Worm (Caenorhabditis elegans) whole organism, early embryonic: Measurements from ENCODE around the gene lgg-2.
"Not testable (repeated sequence)": the region's sequence is repeated elsewhere in the genome, so short reads cannot be mapped to it uniquely, and the experiment has no call there.

ENCODE experiments used
- B0310.2 ChIP-seq: sonication (generic microtip); optimal IDR thresholded peaks from 2 replicates; lab custom pipeline; 2016; ENCODE audit warnings: mild to moderate bottlenecking, missing genetic modification characterization, missing compliant biosample characterization
- F13C5.2 ChIP-seq: sonication (generic microtip); optimal IDR thresholded peaks from 2 replicates; lab custom pipeline; 2017; ENCODE audit warnings: mild to moderate bottlenecking, missing genetic modification characterization, inconsistent platforms, missing compliant biosample characterization
- aly-1 ChIP-seq: sonication (generic microtip); optimal IDR thresholded peaks from 2 replicates; lab custom pipeline; 2016; ENCODE audit warnings: missing genetic modification characterization, missing compliant biosample characterization
- ama-1 ChIP-seq: fragments of 150-350 bp; optimal IDR thresholded peaks from 2 replicates; lab custom pipeline; 2014
- ceh-13 ChIP-seq: fragments of 200-800 bp; sonication (Bioruptor generic); optimal IDR thresholded peaks from 2 replicates; lab custom pipeline; 2018; ENCODE audit warnings: mild to moderate bottlenecking, missing genetic modification characterization, missing compliant biosample characterization
- ceh-36 ChIP-seq: sonication (generic microtip); optimal IDR thresholded peaks from 2 replicates; lab custom pipeline; 2016; ENCODE audit warnings: missing genetic modification characterization, inconsistent platforms, missing compliant biosample characterization
- ets-7 ChIP-seq: sonication (generic microtip); optimal IDR thresholded peaks from 2 replicates; lab custom pipeline; 2016; ENCODE audit warnings: missing genotype, missing genetic modification characterization, missing compliant biosample characterization
- flt-1 ChIP-seq: fragments of 200-800 bp; sonication (Bioruptor generic); IDR thresholded peaks from 2 replicates; pipeline ENCODE4 v1.3.6; 2022; ENCODE audit warnings: missing genetic modification characterization, missing compliant biosample characterization
- hmbx-1 ChIP-seq: sonication (generic microtip); optimal IDR thresholded peaks from 2 replicates; lab custom pipeline; 2016; ENCODE audit warnings: mild to moderate bottlenecking, missing genetic modification characterization, missing compliant biosample characterization
- hmg-4 ChIP-seq: fragments of 200-800 bp; sonication (Bioruptor generic); optimal IDR thresholded peaks from 2 replicates; lab custom pipeline; 2018; ENCODE audit warnings: mild to moderate bottlenecking, missing genetic modification characterization, missing compliant biosample characterization
- hnd-1 ChIP-seq: sonication (generic microtip); optimal IDR thresholded peaks from 2 replicates; lab custom pipeline; 2016; ENCODE audit warnings: missing genetic modification characterization, missing compliant biosample characterization
- pes-1 ChIP-seq: fragments of 200-800 bp; sonication (Bioruptor generic); IDR thresholded peaks from 2 replicates; pipeline ENCODE4 v1.3.6; 2022; ENCODE audit warnings: missing genetic modification reagents, missing genetic modification characterization, missing compliant biosample characterization
- scrt-1 ChIP-seq: fragments of 200-800 bp; sonication (Bioruptor generic); IDR thresholded peaks from 2 replicates; pipeline ENCODE4 v1.3.6; 2022; ENCODE audit warnings: missing genetic modification characterization, missing compliant biosample characterization
- sea-1 ChIP-seq: fragments of 200-800 bp; sonication (Bioruptor generic); conservative IDR thresholded peaks from 2 replicates; pipeline ENCODE4 v1.3.6; 2022; ENCODE audit warnings: missing genetic modification characterization, missing compliant biosample characterization
- tbx-11 ChIP-seq: fragments of 200-800 bp; sonication (Bioruptor generic); IDR thresholded peaks from 2 replicates; pipeline ENCODE4 v1.3.6; 2022; ENCODE audit warnings: missing genetic modification characterization, missing compliant biosample characterization
- tbx-37 ChIP-seq: fragments of 200-800 bp; sonication (Bioruptor generic); conservative IDR thresholded peaks from 2 replicates; pipeline ENCODE4 v1.3.6; 2022; ENCODE audit warnings: missing genetic modification reagents, missing genetic modification characterization, missing compliant biosample characterization
- tra-4 ChIP-seq: sonication (generic microtip); optimal IDR thresholded peaks from 2 replicates; lab custom pipeline; 2017; ENCODE audit warnings: missing genetic modification characterization, missing compliant biosample characterization

The lgg-2 gene

DNA sequence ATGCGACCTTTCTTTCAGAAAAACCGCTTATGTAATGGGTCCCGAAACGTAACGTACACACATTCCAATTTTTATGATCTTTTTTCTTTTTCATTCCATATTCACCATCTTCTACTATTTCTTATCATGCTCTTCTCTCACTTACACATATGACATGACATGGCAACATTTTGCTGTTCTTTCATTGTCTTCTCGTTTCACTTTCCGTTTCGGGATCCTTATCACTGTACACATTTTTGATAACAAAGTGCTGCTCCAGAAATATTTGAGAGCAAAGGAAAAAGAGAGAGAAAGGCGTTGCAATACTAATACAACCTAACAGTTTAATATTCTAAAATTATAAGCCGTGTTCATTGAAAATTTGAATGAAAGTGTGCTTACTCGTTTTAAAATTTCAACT is 34.6 kb upstream of the lgg-2 start:
- no peak for TF ChIP-seq ceh-36 (tag; lab: Kevin White, UChicago)
- TF ChIP-seq hmbx-1 (tag; lab: Kevin White, UChicago): no peak
- no peak for TF ChIP-seq B0310.2 (tag; lab: Kevin White, UChicago)
- TF ChIP-seq ets-7: no peak
- TF ChIP-seq tbx-11: no peak
- no peak for TF ChIP-seq tbx-37 (GFP tag; lab: Robert Waterston, UW)
- no peak for TF ChIP-seq F13C5.2 (tag; lab: Kevin White, UChicago)
- no peak for TF ChIP-seq sea-1 (GFP tag; lab: Robert Waterston, UW)
- TF ChIP-seq flt-1: no peak
- TF ChIP-seq ama-1 (lab: Kevin White, UChicago): no peak
- no peak for TF ChIP-seq aly-1 (tag; lab: Kevin White, UChicago)
- TF ChIP-seq hnd-1 (tag; lab: Kevin White, UChicago): no peak
- TF ChIP-seq ceh-13 (GFP tag; lab: Kevin White, UChicago): no peak
- TF ChIP-seq tra-4 (tag; lab: Kevin White, UChicago): no peak
- no peak for TF ChIP-seq scrt-1 (GFP tag; lab: Robert Waterston, UW)
- TF ChIP-seq pes-1 (GFP tag; lab: Robert Waterston, UW): no peak

DNA sequence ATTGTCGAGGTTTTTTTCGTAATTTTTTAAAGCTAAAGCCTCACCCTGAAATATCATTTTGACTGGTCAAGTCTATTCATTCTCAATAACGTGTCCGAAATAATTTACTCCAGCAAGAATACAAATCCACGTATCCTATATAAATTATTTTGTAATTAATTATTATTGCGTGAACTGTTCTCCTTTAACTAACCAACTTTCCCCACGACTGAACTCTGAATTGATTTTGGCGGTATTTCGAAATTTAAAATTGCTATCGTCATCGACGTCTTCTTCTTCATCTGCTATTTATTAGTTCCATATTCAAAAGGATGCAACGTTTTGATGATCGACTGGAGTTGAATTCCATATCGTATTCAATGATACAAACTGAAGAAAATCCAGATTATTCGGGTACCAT is 30.7 kb upstream of the lgg-2 start, which contains the start of the genes aqp-3 and Y69E1A.8:
aqp-3 (minus strand) TSS at position 101 of the 400 bp plus-strand sequence.
Y69E1A.8 (plus strand) TSS at position 246 of the 400 bp plus-strand sequence.
- TF ChIP-seq hmbx-1 (tag; lab: Kevin White, UChicago) (no peak), ama-1 (lab: Kevin White, UChicago) (no peak), ceh-13 (GFP tag; lab: Kevin White, UChicago) (no peak), scrt-1 (GFP tag; lab: Robert Waterston, UW) (no peak), hnd-1 (tag; lab: Kevin White, UChicago) (no peak), F13C5.2 (tag; lab: Kevin White, UChicago) (no peak)

ce11 chrIV:10964688-10965087 is 29.0 kb upstream of the lgg-2 start:
- TF ChIP-seq tbx-11: no peak
- no peak for TF ChIP-seq pes-1 (GFP tag; lab: Robert Waterston, UW)
- TF ChIP-seq flt-1: no peak
- TF ChIP-seq ceh-36 (tag; lab: Kevin White, UChicago): no peak
- TF ChIP-seq B0310.2 (tag; lab: Kevin White, UChicago): no peak
- no peak for TF ChIP-seq ama-1 (lab: Kevin White, UChicago)
- TF ChIP-seq hmbx-1 (tag; lab: Kevin White, UChicago): no peak
- no peak for TF ChIP-seq tbx-37 (GFP tag; lab: Robert Waterston, UW)

ce11 chrIV:10958230-10958588 is 22.5 kb upstream of the lgg-2 start, which contains the start of gene sri-19:
Gene sri-19, plus strand, starts transcription at chrIV:10958372.
- TF ChIP-seq pes-1 (GFP tag; lab: Robert Waterston, UW): no peak
- TF ChIP-seq aly-1 (tag; lab: Kevin White, UChicago): no peak
- no peak for TF ChIP-seq hmbx-1 (tag; lab: Kevin White, UChicago)
- no peak for TF ChIP-seq ceh-36 (tag; lab: Kevin White, UChicago)
- TF ChIP-seq F13C5.2 (tag; lab: Kevin White, UChicago): no peak
- TF ChIP-seq flt-1: no peak
- no peak for TF ChIP-seq hnd-1 (tag; lab: Kevin White, UChicago)
- TF ChIP-seq tbx-37 (GFP tag; lab: Robert Waterston, UW): no peak
- no peak for TF ChIP-seq tbx-11
- TF ChIP-seq sea-1 (GFP tag; lab: Robert Waterston, UW): no peak
- TF ChIP-seq scrt-1 (GFP tag; lab: Robert Waterston, UW): no peak

- TF ChIP-seq scrt-1 (GFP tag; lab: Robert Waterston, UW) (no peak), hnd-1 (tag; lab: Kevin White, UChicago) (no peak), ceh-13 (GFP tag; lab: Kevin White, UChicago) (no peak), flt-1 (no peak), hmg-4 (GFP tag; lab: Kevin White, UChicago) (no peak), B0310.2 (tag; lab: Kevin White, UChicago) (no peak), F13C5.2 (tag; lab: Kevin White, UChicago) (no peak), aly-1 (tag; lab: Kevin White, UChicago) (no peak), pes-1 (GFP tag; lab: Robert Waterston, UW) (no peak), sea-1 (GFP tag; lab: Robert Waterston, UW) (no peak), ceh-36 (tag; lab: Kevin White, UChicago) (no peak), tra-4 (tag; lab: Kevin White, UChicago) (no peak), ama-1 (lab: Kevin White, UChicago) (no peak), ets-7 (no peak)
Observed at ce11 chrIV:10957583-10958229, 22.0 kb upstream of the lgg-2 start, which contains the start of gene Y69E1A.5. Gene Y69E1A.5, minus strand, starts transcription at chrIV:10957655.

DNA sequence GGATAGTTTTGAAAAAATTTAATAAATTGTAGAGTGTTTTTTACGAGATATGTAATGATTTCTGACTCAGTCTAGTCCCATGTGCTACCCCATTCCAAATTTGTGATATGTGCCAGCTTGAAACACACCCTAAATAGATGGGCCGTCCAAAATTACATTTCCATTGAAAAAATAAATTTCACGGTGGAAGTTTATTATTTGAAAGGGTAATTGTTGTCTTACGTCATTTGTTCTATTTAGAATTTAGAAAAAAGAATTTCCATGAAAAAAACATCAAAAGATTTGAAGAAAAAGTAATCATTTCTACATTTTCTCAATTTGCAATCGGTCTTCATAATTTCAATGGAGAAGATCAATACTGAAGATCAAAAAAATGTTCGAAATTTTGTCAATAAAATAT is 19.3 kb upstream of the lgg-2 start, which contains the start of gene Y69E1A.4:
Y69E1A.4 (plus strand) TSS at position 301 of the 400 bp plus-strand sequence.
- not testable (repeated sequence) for TF ChIP-seq B0310.2 (tag; lab: Kevin White, UChicago); ceh-36 (tag; lab: Kevin White, UChicago); ama-1 (lab: Kevin White, UChicago)

DNA sequence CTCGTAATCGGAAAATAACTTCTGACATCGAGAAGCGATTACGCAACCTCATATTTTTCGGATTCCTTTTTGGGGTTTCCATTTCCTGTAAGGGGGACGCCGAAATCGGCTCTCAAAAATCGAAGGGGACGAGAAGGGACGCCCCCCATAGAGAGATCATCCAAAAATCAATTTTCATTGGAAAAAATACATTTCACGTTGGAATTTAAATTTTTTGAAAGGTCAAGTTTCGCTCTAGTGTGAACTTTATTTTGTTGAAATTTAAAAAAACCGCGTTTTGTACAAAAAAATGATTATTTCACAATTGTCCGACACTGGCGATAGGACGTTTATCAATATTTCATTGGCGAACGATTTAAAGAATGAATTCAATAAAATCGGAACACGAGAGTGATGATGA is 16.3 kb upstream of the lgg-2 start, which contains the start of gene Y69E1A.3:
Y69E1A.3 (plus strand) TSS at position 301 of the 400 bp plus-strand sequence.
- TF ChIP-seq ceh-13 (GFP tag; lab: Kevin White, UChicago) (no peak), ama-1 (lab: Kevin White, UChicago) (no peak), ceh-36 (tag; lab: Kevin White, UChicago) (no peak), tbx-37 (GFP tag; lab: Robert Waterston, UW) (no peak), aly-1 (tag; lab: Kevin White, UChicago) (no peak), flt-1 (no peak), hmg-4 (GFP tag; lab: Kevin White, UChicago) (no peak), sea-1 (GFP tag; lab: Robert Waterston, UW) (no peak), ets-7 (no peak), scrt-1 (GFP tag; lab: Robert Waterston, UW) (no peak), F13C5.2 (tag; lab: Kevin White, UChicago) (no peak), tra-4 (tag; lab: Kevin White, UChicago) (no peak), B0310.2 (tag; lab: Kevin White, UChicago) (no peak), pes-1 (GFP tag; lab: Robert Waterston, UW) (no peak), tbx-11 (no peak), hmbx-1 (tag; lab: Kevin White, UChicago) (no peak), hnd-1 (tag; lab: Kevin White, UChicago) (no peak)
